Fruit fly (Drosophila melanogaster) whole organism, embryonic: Measurements from ENCODE around the gene eIF2Bepsilon.
A peak's percentile ranks its signal among the peaks of the same experiment; 100 is the strongest.

Source experiments
- BEAF-32 ChIP-seq: fragments of 200-800 bp; sonication (Bioruptor generic); optimal IDR thresholded peaks from 3 replicates; lab custom pipeline; 2017; ENCODE audit warnings: missing biosample characterization, missing genetic modification characterization, mild to moderate bottlenecking, moderate library complexity, missing genetic modification reagents
- CG10267 ChIP-seq: fragments of 200-800 bp; sonication (Bioruptor generic); optimal IDR thresholded peaks from 2 replicates; lab custom pipeline; 2018; ENCODE audit warnings: missing biosample characterization, mild to moderate bottlenecking, missing genetic modification characterization, moderate library complexity
- CG10431 ChIP-seq: fragments of 200-800 bp; sonication (Bioruptor generic); optimal IDR thresholded peaks from 3 replicates; lab custom pipeline; 2018; ENCODE audit warnings: missing biosample characterization, mild to moderate bottlenecking, missing genetic modification characterization
- CG10462 ChIP-seq: fragments of 200-800 bp; sonication (Bioruptor generic); optimal IDR thresholded peaks from 2 replicates; lab custom pipeline; 2016; ENCODE audit warnings: missing biosample characterization, missing genetic modification characterization
- CG10565 ChIP-seq: fragments of 200-800 bp; sonication (Bioruptor generic); optimal IDR thresholded peaks from 3 replicates; lab custom pipeline; 2016; ENCODE audit warnings: missing biosample characterization, mild to moderate bottlenecking, missing genetic modification characterization
- CG10979 ChIP-seq: fragments of 200-800 bp; sonication (Bioruptor generic); optimal IDR thresholded peaks from 2 replicates; lab custom pipeline; 2018; ENCODE audit warnings: missing biosample characterization, mild to moderate bottlenecking, missing genetic modification characterization, moderate library complexity
- CG12659 ChIP-seq: fragments of 200-800 bp; sonication (Bioruptor generic); optimal IDR thresholded peaks from 3 replicates; lab custom pipeline; 2017; ENCODE audit warnings: mild to moderate bottlenecking, missing biosample characterization, missing genetic modification reagents, missing genetic modification characterization
- CG14710 ChIP-seq: fragments of 200-800 bp; sonication (Bioruptor generic); optimal IDR thresholded peaks from 3 replicates; lab custom pipeline; 2019; ENCODE audit warnings: missing biosample characterization, mild to moderate bottlenecking, missing genetic modification characterization, moderate library complexity
- CG17359 ChIP-seq: fragments of 200-800 bp; sonication (Bioruptor generic); optimal IDR thresholded peaks from 3 replicates; lab custom pipeline; 2018; ENCODE audit warnings: missing biosample characterization, mild to moderate bottlenecking, missing genetic modification characterization, moderate library complexity
- CG17568 ChIP-seq: fragments of 200-800 bp; sonication (Bioruptor generic); optimal IDR thresholded peaks from 2 replicates; lab custom pipeline; 2018; ENCODE audit warnings: missing biosample characterization, mild to moderate bottlenecking, missing genetic modification characterization, moderate library complexity
- CG30020 ChIP-seq: fragments of 200-800 bp; optimal IDR thresholded peaks from 2 replicates; lab custom pipeline; 2019; ENCODE audit warnings: missing biosample characterization, mild to moderate bottlenecking, missing genetic modification characterization, moderate library complexity
- CG30403 ChIP-seq: fragments of 200-800 bp; sonication (Bioruptor generic); optimal IDR thresholded peaks from 3 replicates; lab custom pipeline; 2016; ENCODE audit warnings: missing biosample characterization, missing genetic modification characterization
- CG3065 ChIP-seq: fragments of 200-800 bp; sonication (Bioruptor generic); optimal IDR thresholded peaks from 2 replicates; lab custom pipeline; 2016; ENCODE audit warnings: missing biosample characterization, missing genetic modification characterization
- CG31224 ChIP-seq: fragments of 200-800 bp; sonication (Bioruptor generic); IDR thresholded peaks from 2 replicates; pipeline ENCODE4 v1.3.6; 2022; ENCODE audit warnings: missing biosample characterization, missing genetic modification characterization
- CG34224 ChIP-seq: fragments of 200-800 bp; sonication (Bioruptor generic); IDR thresholded peaks from 3 replicates; pipeline ENCODE4 v1.3.6; 2022; ENCODE audit warnings: missing biosample characterization, missing genetic modification characterization; ENCODE audit not compliant: partially characterized antibody
- CG3726 ChIP-seq: fragments of 200-800 bp; sonication (Bioruptor generic); IDR thresholded peaks from 3 replicates; pipeline ENCODE4, ENCODE4 v1.3.6; 2022; ENCODE audit warnings: missing biosample characterization, missing genetic modification characterization
- CG4617 ChIP-seq: fragments of 200-800 bp; sonication (Bioruptor generic); optimal IDR thresholded peaks from 3 replicates; lab custom pipeline; 2016; ENCODE audit warnings: missing biosample characterization, missing genetic modification characterization, borderline replicate concordance
- CG9797 ChIP-seq: fragments of 200-800 bp; sonication (Bioruptor generic); optimal IDR thresholded peaks from 3 replicates; lab custom pipeline; 2018; ENCODE audit warnings: missing biosample characterization, mild to moderate bottlenecking, missing genetic modification characterization
- Dfd ChIP-seq, 2 experiments: fragments of >200 bp; optimal IDR thresholded peaks; 2 replicates each; lab custom pipeline; 2017; ENCODE audit warnings: missing biosample characterization in 2 of 2, missing genetic modification characterization in 2 of 2
- Dll ChIP-seq: fragments of 200-800 bp; sonication (Bioruptor generic); IDR thresholded peaks from 4 replicates; pipeline ENCODE4 v1.3.6; 2022; ENCODE audit warnings: missing biosample characterization, missing genetic modification characterization; ENCODE audit not compliant: partially characterized antibody
- Dp ChIP-seq: fragments of 200-800 bp; sonication (Bioruptor generic); optimal IDR thresholded peaks from 2 replicates; lab custom pipeline; 2018; ENCODE audit warnings: missing biosample characterization, mild to moderate bottlenecking, missing genetic modification characterization, moderate library complexity
- E2f2 ChIP-seq: fragments of 200-800 bp; sonication (Bioruptor generic); IDR thresholded peaks from 2 replicates; pipeline ENCODE4 v1.3.6; 2022; ENCODE audit warnings: missing biosample characterization, missing genetic modification characterization
- Ets97D ChIP-seq: fragments of 200-800 bp; sonication (Bioruptor generic); optimal IDR thresholded peaks from 3 replicates; lab custom pipeline; 2016; ENCODE audit warnings: missing biosample characterization, missing genetic modification characterization
- Fer2 ChIP-seq: fragments of 200-800 bp; sonication (Bioruptor generic); optimal IDR thresholded peaks from 2 replicates; lab custom pipeline; 2018; ENCODE audit warnings: missing biosample characterization, mild to moderate bottlenecking, missing genetic modification characterization, moderate library complexity
- Hand ChIP-seq: fragments of 200-800 bp; sonication (Bioruptor generic); optimal IDR thresholded peaks from 2 replicates; lab custom pipeline; 2017; ENCODE audit warnings: mild to moderate bottlenecking, missing biosample characterization, missing genetic modification reagents, missing genetic modification characterization
- MESR4 ChIP-seq: fragments of 200-800 bp; sonication (Bioruptor generic); optimal IDR thresholded peaks from 2 replicates; lab custom pipeline; 2018; ENCODE audit warnings: missing biosample characterization, mild to moderate bottlenecking, missing genetic modification characterization, moderate library complexity
- NC2α ChIP-seq: fragments of 200-800 bp; sonication (Bioruptor generic); optimal IDR thresholded peaks from 2 replicates; lab custom pipeline; 2016; ENCODE audit warnings: missing biosample characterization, missing genetic modification characterization
- Nf-YC ChIP-seq: fragments of 200-800 bp; optimal IDR thresholded peaks from 3 replicates; lab custom pipeline; 2019; ENCODE audit warnings: missing biosample characterization, mild to moderate bottlenecking, missing genetic modification characterization, moderate library complexity
- Rfx ChIP-seq: fragments of 200-800 bp; sonication (Bioruptor generic); IDR thresholded peaks from 2 replicates; pipeline ENCODE4 v1.3.6; 2022; ENCODE audit warnings: missing biosample characterization, missing genetic modification characterization
- Sry-δ ChIP-seq: fragments of 200-800 bp; sonication (Bioruptor generic); optimal IDR thresholded peaks from 2 replicates; lab custom pipeline; 2016; ENCODE audit warnings: missing biosample characterization, missing genetic modification characterization
- ap ChIP-seq: fragments of 200-800 bp; sonication (Bioruptor generic); IDR thresholded peaks from 2 replicates; pipeline ENCODE4 v1.3.6; 2022; ENCODE audit warnings: missing biosample characterization, missing genetic modification characterization
- ase ChIP-seq: fragments of 200-800 bp; sonication (Bioruptor generic); IDR thresholded peaks from 3 replicates; pipeline ENCODE4 v1.3.6; 2022; ENCODE audit warnings: missing biosample characterization, missing genetic modification characterization
- ci ChIP-seq: fragments of 200-800 bp; sonication (Bioruptor generic); IDR thresholded peaks from 3 replicates; pipeline ENCODE4 v1.3.6; 2022; ENCODE audit warnings: missing biosample characterization, missing genetic modification characterization
- corto ChIP-seq: fragments of 200-800 bp; sonication (Bioruptor generic); optimal IDR thresholded peaks from 2 replicates; lab custom pipeline; 2016; ENCODE audit warnings: missing biosample characterization, mild to moderate bottlenecking, missing genetic modification characterization, moderate library complexity
- dmrt11E ChIP-seq: fragments of 200-800 bp; sonication (Bioruptor generic); optimal IDR thresholded peaks from 3 replicates; lab custom pipeline; 2018; ENCODE audit warnings: missing biosample characterization, mild to moderate bottlenecking, missing genetic modification characterization, moderate library complexity
- ems ChIP-seq: fragments of 200-800 bp; sonication (Bioruptor generic); optimal IDR thresholded peaks from 3 replicates; lab custom pipeline; 2016; ENCODE audit warnings: missing biosample characterization, missing genetic modification characterization
- gfzf ChIP-seq: fragments of 200-800 bp; sonication (Bioruptor generic); optimal IDR thresholded peaks from 2 replicates; lab custom pipeline; 2016; ENCODE audit warnings: missing biosample characterization, mild to moderate bottlenecking, missing genetic modification characterization, moderate library complexity
- gsb-n ChIP-seq: fragments of 200-800 bp; sonication (Bioruptor generic); optimal IDR thresholded peaks from 3 replicates; lab custom pipeline; 2018; ENCODE audit warnings: missing biosample characterization, mild to moderate bottlenecking, missing genetic modification characterization
- luna ChIP-seq: fragments of 200-800 bp; sonication (Bioruptor generic); optimal IDR thresholded peaks from 2 replicates; lab custom pipeline; 2016; ENCODE audit warnings: missing biosample characterization, missing genetic modification characterization
- pb ChIP-seq: fragments of 200-800 bp; sonication (Bioruptor generic); optimal IDR thresholded peaks from 3 replicates; lab custom pipeline; 2016; ENCODE audit warnings: missing biosample characterization, missing genetic modification characterization
- pzg ChIP-seq: fragments of 200-800 bp; sonication (Bioruptor generic); optimal IDR thresholded peaks from 3 replicates; lab custom pipeline; 2018; ENCODE audit warnings: missing biosample characterization, mild to moderate bottlenecking, missing genetic modification characterization, moderate library complexity
- schlank ChIP-seq: fragments of 200-800 bp; sonication (Bioruptor generic); optimal IDR thresholded peaks from 2 replicates; lab custom pipeline; 2018; ENCODE audit warnings: missing biosample characterization, mild to moderate bottlenecking, missing genetic modification characterization
- sd ChIP-seq: fragments of 200-800 bp; sonication (Bioruptor generic); optimal IDR thresholded peaks from 3 replicates; lab custom pipeline; 2018; ENCODE audit warnings: missing biosample characterization, mild to moderate bottlenecking, missing genetic modification characterization, moderate library complexity
- tll ChIP-seq, 2 experiments: fragments of 200-800 bp in 1 of 2; fragments of >200 bp in 1 of 2; sonication (Bioruptor generic) in 1 of 2; optimal IDR thresholded peaks; 2 replicates each; lab custom pipeline; 2017 to 2019; ENCODE audit warnings: missing biosample characterization in 2 of 2, missing genetic modification characterization in 2 of 2, mild to moderate bottlenecking in 1 of 2, moderate library complexity in 1 of 2
- tna ChIP-seq: fragments of 200-800 bp; sonication (Bioruptor generic); IDR thresholded peaks from 2 replicates; pipeline ENCODE4 v1.3.6; 2022; ENCODE audit warnings: missing biosample characterization, missing genetic modification characterization; ENCODE audit not compliant: partially characterized antibody
- unc-4 ChIP-seq: fragments of 200-800 bp; sonication (Bioruptor generic); IDR thresholded peaks from 2 replicates; pipeline ENCODE4 v1.3.6; 2022; ENCODE audit warnings: missing biosample characterization, missing genetic modification characterization; ENCODE audit not compliant: partially characterized antibody
- unpg ChIP-seq: fragments of 200-800 bp; sonication (Bioruptor generic); optimal IDR thresholded peaks from 3 replicates; lab custom pipeline; 2018; ENCODE audit warnings: missing biosample characterization, mild to moderate bottlenecking, missing genetic modification characterization, moderate library complexity
- usp ChIP-seq: fragments of >200 bp; optimal IDR thresholded peaks from 2 replicates; lab custom pipeline; 2017; ENCODE audit warnings: missing biosample characterization, missing genetic modification characterization
- wek ChIP-seq: fragments of 200-800 bp; sonication (Bioruptor generic); optimal IDR thresholded peaks from 3 replicates; lab custom pipeline; 2018; ENCODE audit warnings: missing biosample characterization, mild to moderate bottlenecking, missing genetic modification characterization, moderate library complexity

eIF2Bepsilon gene

DNA sequence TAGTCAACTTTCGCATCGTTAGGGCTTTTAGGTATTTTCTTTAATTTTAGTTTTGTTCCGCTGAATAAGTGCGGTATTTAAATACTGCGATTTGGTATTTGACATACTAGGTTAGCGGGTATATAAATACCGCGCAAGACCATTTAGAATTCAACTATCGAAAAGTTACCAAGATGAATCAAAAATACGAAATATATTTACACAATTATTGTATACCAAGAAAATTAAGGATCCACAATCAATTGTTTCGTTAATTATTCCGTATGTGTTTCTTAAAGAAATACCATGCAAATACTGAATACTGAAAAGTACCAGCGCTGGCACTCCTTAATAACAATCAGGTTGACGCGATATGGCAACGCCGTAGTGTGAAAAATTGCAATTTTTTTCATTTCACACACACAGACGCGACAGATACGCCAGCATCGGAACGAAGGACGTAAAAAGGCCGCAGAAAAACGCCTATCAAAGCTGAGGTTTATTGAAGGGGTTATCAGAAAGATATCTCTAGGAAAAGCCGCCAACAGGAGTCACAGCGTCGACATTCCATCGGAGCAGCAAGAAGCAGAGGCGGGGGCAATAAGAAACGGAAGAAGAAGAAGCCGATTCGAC lies 49.1 kb downstream of the eIF2Bepsilon start, which contains the start of the genes Pgam5 and Vps26 (continued):
- TF ChIP-seq CG30020 (tag; lab: Kevin White, UChicago) (peak; percentile 48), corto (GFP tag; lab: Kevin White, UChicago) (no peak), Dfd (GFP tag; optimal IDR thresholded peaks at IDR 0.05; lab: Kevin White, UChicago) (no peak), NC2α (GFP tag; lab: Kevin White, UChicago) (no peak), BEAF-32 (peak; percentile 51), CG9797 (GFP tag; lab: Kevin White, UChicago) (peak; percentile 69), CG31224 (GFP tag; lab: Robert Waterston, UW) (no peak), ci (GFP tag; lab: Robert Waterston, UW) (no peak), pzg (GFP tag; lab: Kevin White, UChicago) (peak; percentile 61), MESR4 (peak; percentile 76), CG17568 (GFP tag; lab: Kevin White, UChicago) (no peak), Dp (GFP tag; lab: Kevin White, UChicago) (peak; percentile 21), Nf-YC (tag; lab: Kevin White, UChicago) (peak; percentile 12), Hand (no peak), E2f2 (peak; percentile 19; the same call in 1 of the 2 replicates), ems (GFP tag; lab: Kevin White, UChicago) (no peak), CG10431 (GFP tag; lab: Kevin White, UChicago) (no peak), unpg (GFP tag; lab: Kevin White, UChicago) (no peak), CG30403 (GFP tag; lab: Kevin White, UChicago) (no peak), luna (GFP tag; lab: Kevin White, UChicago) (no peak), CG10979 (tag; lab: Kevin White, UChicago) (no peak), ap (GFP tag; lab: Robert Waterston, UW) (no peak), tna (no peak), Dll (GFP tag; lab: Robert Waterston, UW) (0 out of 4 replicates have a peak, but pooled peaks have one; percentile 21), Ets97D (GFP tag; lab: Kevin White, UChicago) (peak; percentile 49), schlank (no peak), pb (GFP tag; lab: Kevin White, UChicago) (no peak), CG10565 (GFP tag; lab: Kevin White, UChicago) (no peak), CG10267 (tag; lab: Kevin White, UChicago) (peak; percentile 39), Sry-δ (peak; percentile 38), gsb-n (tag; lab: Kevin White, UChicago) (peak; percentile 71), dmrt11E (tag; lab: Kevin White, UChicago) (no peak), ase (GFP tag; lab: Robert Waterston, UW) (no peak), CG12659 (GFP tag; lab: Kevin White, UChicago) (peak; percentile 47), CG10462 (no peak), CG14710 (tag; lab: Kevin White, UChicago) (peak; percentile 52), usp (GFP tag; lab: Kevin White, UChicago) (no peak), wek (GFP tag; lab: Kevin White, UChicago) (no peak), CG4617 (GFP tag; lab: Kevin White, UChicago) (peak; percentile 48), CG3065 (no peak), CG17359 (tag; lab: Kevin White, UChicago) (no peak), tll (GFP tag; optimal IDR thresholded peaks at IDR 0.05; lab: Kevin White, UChicago) (no peak), unc-4 (GFP tag; lab: Robert Waterston, UW) (no peak), Fer2 (no peak), sd (peak; percentile 76), Rfx (GFP tag; lab: Robert Waterston, UW) (no peak), CG3726 (GFP tag; lab: Robert Waterston, UW) (no peak), CG34224 (no peak), gfzf (GFP tag; lab: Kevin White, UChicago) (peak; percentile 67)
